Fruit fly (Drosophila melanogaster) Kc167 (cell line): Measurements from ENCODE around the gene put.

Experiments used
- Myc ChIP-seq: fragments of >200 bp; optimal IDR thresholded peaks from 2 replicates; lab custom pipeline; 2017; ENCODE audit warnings: missing external identifiers
- Sin3A ChIP-seq: fragments of >200 bp; optimal IDR thresholded peaks from 2 replicates; lab custom pipeline; 2018; ENCODE audit warnings: missing external identifiers
- h ChIP-seq: fragments of >200 bp; optimal IDR thresholded peaks from 3 replicates; lab custom pipeline; 2018; ENCODE audit warnings: missing external identifiers
- insv ChIP-seq: fragments of >200 bp; optimal IDR thresholded peaks from 3 replicates; lab custom pipeline; 2018; ENCODE audit warnings: missing external identifiers
- psq ChIP-seq: fragments of >200 bp; optimal IDR thresholded peaks from 2 replicates; lab custom pipeline; 2017; ENCODE audit warnings: missing external identifiers
- ttk ChIP-seq: sonication (Bioruptor generic); optimal IDR thresholded peaks from 2 replicates; lab custom pipeline; 2017; ENCODE audit warnings: missing external identifiers

Gene put

dm6 chr3R:14626781-14627180 lies 1.3 kb upstream of the put start:
- TF ChIP-seq h (lab: Kevin White, UChicago) (no peak), Myc (lab: Kevin White, UChicago) (no peak), psq (lab: Kevin White, UChicago) (no peak), Sin3A (lab: Kevin White, UChicago) (no peak), ttk (no peak), insv (lab: Kevin White, UChicago) (no peak)

- TF ChIP-seq Sin3A (lab: Kevin White, UChicago): no peak
- TF ChIP-seq Myc (lab: Kevin White, UChicago): no peak
- TF ChIP-seq insv (lab: Kevin White, UChicago): no peak
- no peak for TF ChIP-seq psq (lab: Kevin White, UChicago)
- TF ChIP-seq h (lab: Kevin White, UChicago): no peak
- TF ChIP-seq ttk: no peak
Observed at dm6 chr3R:14624671-14625070, 832 bp downstream of the put start.

- TF ChIP-seq ttk (no peak), h (lab: Kevin White, UChicago) (no peak), Sin3A (lab: Kevin White, UChicago) (no peak)
Observed at dm6 chr3R:14624088-14624619, 1.3 kb downstream of the put start.

dm6 chr3R:14622571-14622970 lies 2.9 kb downstream of the put start:
- TF ChIP-seq Myc (lab: Kevin White, UChicago) (no peak), psq (lab: Kevin White, UChicago) (no peak), Sin3A (lab: Kevin White, UChicago) (no peak), h (lab: Kevin White, UChicago) (no peak), ttk (no peak), insv (lab: Kevin White, UChicago) (no peak)

- TF ChIP-seq insv (lab: Kevin White, UChicago) (no peak), psq (lab: Kevin White, UChicago) (no peak), Sin3A (lab: Kevin White, UChicago) (no peak), h (lab: Kevin White, UChicago) (no peak), ttk (no peak), Myc (lab: Kevin White, UChicago) (no peak)
Observed at dm6 chr3R:14608892-14609692, 16.4 kb downstream of the put start, which contains the start of gene CG14853. CG14853 (plus strand) TSS chr3R:14609642.

- TF ChIP-seq ttk (no peak), Myc (lab: Kevin White, UChicago) (no peak), Sin3A (lab: Kevin White, UChicago) (no peak), psq (lab: Kevin White, UChicago) (no peak), h (lab: Kevin White, UChicago) (no peak), insv (lab: Kevin White, UChicago) (no peak)
Observed at dm6 chr3R:14597935-14598424, 27.5 kb downstream of the put start.

dm6 chr3R:14590753-14591535 lies 34.6 kb downstream of the put start:
- TF ChIP-seq insv (lab: Kevin White, UChicago) (no peak), psq (lab: Kevin White, UChicago) (no peak), Sin3A (lab: Kevin White, UChicago) (no peak), ttk (no peak), Myc (lab: Kevin White, UChicago) (no peak), h (lab: Kevin White, UChicago) (no peak)

- no peak for TF ChIP-seq insv (lab: Kevin White, UChicago)
- no peak for TF ChIP-seq Myc (lab: Kevin White, UChicago)
- no peak for TF ChIP-seq psq (lab: Kevin White, UChicago)
- TF ChIP-seq h (lab: Kevin White, UChicago): no peak
- TF ChIP-seq Sin3A (lab: Kevin White, UChicago): no peak
- no peak for TF ChIP-seq ttk
Observed at dm6 chr3R:14589483-14589882, 36.0 kb downstream of the put start.

dm6 chr3R:14586480-14587443 lies 38.7 kb downstream of the put start:
- TF ChIP-seq ttk (no peak), h (lab: Kevin White, UChicago) (no peak), Myc (lab: Kevin White, UChicago) (no peak), psq (lab: Kevin White, UChicago) (no peak), insv (lab: Kevin White, UChicago) (no peak), Sin3A (lab: Kevin White, UChicago) (no peak)

- TF ChIP-seq Myc (lab: Kevin White, UChicago) (no peak), insv (lab: Kevin White, UChicago) (no peak)
Observed at dm6 chr3R:14580045-14580579, 45.4 kb downstream of the put start.
